Fruit fly (Drosophila melanogaster): ENCODE measurements around the gene CG9286.
A peak's percentile ranks its signal among the peaks of the same experiment; 100 is the strongest.

The CG9286 gene

DNA sequence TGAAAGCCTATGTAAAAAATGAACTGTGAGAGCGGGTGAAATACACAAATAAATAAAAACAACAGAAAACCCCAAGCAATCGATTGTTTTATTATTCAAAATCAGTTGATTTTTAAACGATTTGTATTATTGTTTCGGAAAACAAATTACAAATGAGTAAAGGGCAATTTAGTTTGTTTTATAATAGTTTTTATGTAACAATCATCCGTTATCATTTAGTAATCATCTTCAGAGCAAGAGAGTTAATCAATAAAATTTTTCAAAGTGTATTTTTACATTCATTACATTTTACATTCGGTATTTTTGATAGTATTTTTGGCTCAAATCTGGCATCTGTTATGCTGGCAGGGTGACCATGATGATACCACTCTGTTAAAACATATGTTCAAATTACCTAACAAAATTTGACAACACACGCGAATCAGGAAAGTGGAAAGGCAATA lies 1.5 kb upstream of the CG9286 start, which contains the start of the genes CG42375 and CG9288:
TSS of gene CG42375 (plus strand) at position 384 of the 443 bp plus-strand sequence.
TSS of gene CG9288 (plus strand) at position 384 of the 443 bp plus-strand sequence.
- TF ChIP-seq Smox (GFP tag; optimal IDR thresholded peaks at IDR 0.05) (peak; percentile 34), Gug (GFP tag; IDR thresholded peaks at IDR 0.05) (peak; percentile 63), Ets96B (tag; optimal IDR thresholded peaks at IDR 0.05) (no peak), Blimp-1 (GFP tag; optimal IDR thresholded peaks at IDR 0.05) (no peak), CG31627 (GFP tag; optimal IDR thresholded peaks at IDR 0.05) (no peak), ss (GFP tag; optimal IDR thresholded peaks at IDR 0.05) (no peak), Sox14 (GFP tag; optimal IDR thresholded peaks at IDR 0.05) (peak; percentile 0), CG15336 (GFP tag; IDR thresholded peaks at IDR 0.05) (peak; percentile 68), svp (GFP tag) (no peak), Hr4 (GFP tag; optimal IDR thresholded peaks at IDR 0.05) (peak; percentile 47), esn (GFP tag; optimal IDR thresholded peaks at IDR 0.05) (peak; percentile 60), Sox102F (GFP tag; optimal IDR thresholded peaks at IDR 0.05) (no peak), dsx (GFP tag; optimal IDR thresholded peaks at IDR 0.05; ENCODE audit: poor library complexity, severe bottlenecking) (no peak), net (GFP tag; optimal IDR thresholded peaks at IDR 0.05) (no peak), pdm3 (GFP tag; optimal IDR thresholded peaks at IDR 0.05) (peak; percentile 30), CG8319 (GFP tag; optimal IDR thresholded peaks at IDR 0.05) (no peak), Met (GFP tag; optimal IDR thresholded peaks at IDR 0.05) (peak; percentile 46), CG6808 (GFP tag; optimal IDR thresholded peaks at IDR 0.05) (peak; percentile 57), CG4318 (GFP tag; optimal IDR thresholded peaks at IDR 0.05) (peak; percentile 30), acj6 (GFP tag; optimal IDR thresholded peaks at IDR 0.05) (peak; percentile 8), CG8119 (GFP tag; IDR thresholded peaks at IDR 0.05) (peak; percentile 61; the same call in 2 of the 3 replicates), topi (GFP tag; optimal IDR thresholded peaks at IDR 0.05) (peak; percentile 47), vri (GFP tag; optimal IDR thresholded peaks at IDR 0.05) (peak; percentile 78), CG3032 (tag; optimal IDR thresholded peaks at IDR 0.05) (peak; percentile 53), Hr38 (GFP tag; optimal IDR thresholded peaks at IDR 0.05) (no peak), Hr39 (GFP tag; optimal IDR thresholded peaks at IDR 0.05) (no peak), Eip78C (GFP tag) (peak; percentile 78), dac (GFP tag; optimal IDR thresholded peaks at IDR 0.05) (no peak), CG32006 (GFP tag; optimal IDR thresholded peaks at IDR 0.05) (peak; percentile 16), fd85E (GFP tag; optimal IDR thresholded peaks at IDR 0.05) (no peak), CG6792 (GFP tag; optimal IDR thresholded peaks at IDR 0.05) (peak; percentile 42), CG6276 (GFP tag; optimal IDR thresholded peaks at IDR 0.05) (peak; percentile 18), CG11762 (GFP tag; optimal IDR thresholded peaks at IDR 0.05; ENCODE audit: insufficient read depth) (peak; percentile 74), Eip75B (GFP tag; optimal IDR thresholded peaks at IDR 0.05) (peak; percentile 74), CG6163 (GFP tag; IDR thresholded peaks at IDR 0.05) (peak; percentile 80), salr (GFP tag; optimal IDR thresholded peaks at IDR 0.05) (no peak), OdsH (GFP tag; optimal IDR thresholded peaks at IDR 0.05) (no peak), eg (GFP tag; IDR thresholded peaks at IDR 0.05) (peak; percentile 83), Eip93F (GFP tag; optimal IDR thresholded peaks at IDR 0.05) (no peak), CG7368 (GFP tag; optimal IDR thresholded peaks at IDR 0.05) (no peak), CG3919 (GFP tag; optimal IDR thresholded peaks at IDR 0.05) (no peak), CG11902 (GFP tag; optimal IDR thresholded peaks at IDR 0.05) (peak; percentile 9), Ets21C (GFP tag; optimal IDR thresholded peaks at IDR 0.05) (peak; percentile 14), spab (GFP tag; optimal IDR thresholded peaks at IDR 0.05) (peak; percentile 54), CG8632 (GFP tag; optimal IDR thresholded peaks at IDR 0.05) (no peak), CG34406 (GFP tag; optimal IDR thresholded peaks at IDR 0.05) (peak; percentile 8), fd59A (GFP tag; optimal IDR thresholded peaks at IDR 0.05) (no peak), CG10631 (GFP tag; optimal IDR thresholded peaks at IDR 0.05) (peak; percentile 67), CG9139 (GFP tag; optimal IDR thresholded peaks at IDR 0.05) (no peak), CG1621 (tag; optimal IDR thresholded peaks at IDR 0.05) (no peak), cyc (GFP tag; optimal IDR thresholded peaks at IDR 0.05) (peak; percentile 68), CG6854 (GFP tag; optimal IDR thresholded peaks at IDR 0.05) (no peak)
